Worm (Caenorhabditis elegans): Measurements from ENCODE around the gene H29C22.1.

DNA sequence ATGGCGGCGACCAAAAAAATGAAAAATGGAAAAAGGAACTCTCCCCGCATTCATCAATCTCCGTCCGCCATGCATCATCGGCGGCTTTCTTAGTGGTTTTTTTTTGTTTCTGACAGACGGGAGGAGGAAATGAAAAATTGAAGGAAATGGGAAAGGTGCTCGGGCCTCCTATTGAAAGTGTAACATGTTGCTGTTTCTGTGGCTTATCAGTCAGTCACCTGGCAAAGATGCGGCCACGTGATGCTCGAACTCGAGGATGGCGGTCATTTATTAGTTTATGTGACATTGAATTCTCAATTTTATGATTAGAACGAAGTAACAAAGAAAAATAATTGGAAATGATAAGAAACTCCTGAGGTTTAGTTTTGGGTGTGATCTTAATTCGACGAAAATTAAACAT, 46.5 kb downstream of the H29C22.1 start:
- TF ChIP-seq hnd-1 (tag; optimal IDR thresholded peaks at IDR 0.05): no peak
- TF ChIP-seq F13C5.2 (tag; optimal IDR thresholded peaks at IDR 0.05): no peak
- TF ChIP-seq ama-1 (optimal IDR thresholded peaks at IDR 0.05): no peak
- TF ChIP-seq scrt-1 (GFP tag; IDR thresholded peaks at IDR 0.05): no peak
- TF ChIP-seq tra-4 (tag; optimal IDR thresholded peaks at IDR 0.05): no peak
- no peak for TF ChIP-seq B0310.2 (tag; optimal IDR thresholded peaks at IDR 0.05)
- TF ChIP-seq ceh-13 (GFP tag; optimal IDR thresholded peaks at IDR 0.05): no peak
- no peak for TF ChIP-seq sea-1 (GFP tag; conservative IDR thresholded peaks at IDR 0.05)
- no peak for TF ChIP-seq pes-1 (GFP tag; IDR thresholded peaks at IDR 0.05)
- TF ChIP-seq tbx-37 (GFP tag; conservative IDR thresholded peaks at IDR 0.05): no peak
- no peak for TF ChIP-seq ceh-36 (tag; optimal IDR thresholded peaks at IDR 0.05)
- TF ChIP-seq ets-7 (tag; optimal IDR thresholded peaks at IDR 0.05): no peak
- no peak for TF ChIP-seq aly-1 (tag; optimal IDR thresholded peaks at IDR 0.05)
